Worm (Caenorhabditis elegans): Measurements from ENCODE around the gene npp-26.

DNA sequence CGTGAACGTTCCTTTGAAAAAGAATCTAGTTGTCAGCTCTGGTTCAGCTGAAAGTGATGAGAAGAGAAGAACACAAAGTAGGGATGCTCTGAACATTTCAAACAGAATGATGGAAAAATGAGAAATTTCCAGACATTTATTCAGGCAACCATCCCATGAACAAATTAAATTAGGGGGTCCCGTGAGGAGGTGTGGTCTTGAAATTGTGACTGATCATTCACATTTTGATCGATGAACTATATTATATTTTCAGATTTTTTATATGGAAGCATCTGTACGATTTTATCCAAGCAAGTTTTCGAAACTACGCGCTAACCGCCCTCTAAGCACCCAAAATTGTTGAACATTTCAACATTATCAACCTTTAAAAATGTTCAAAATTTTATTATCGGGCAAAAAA, 11.5 kb downstream of the npp-26 start, which contains the start of gene R11E3.19:
- TF ChIP-seq vab-7 (GFP tag; IDR thresholded peaks at IDR 0.05) (no peak), lsy-2 (tag; optimal IDR thresholded peaks at IDR 0.05) (no peak), nhr-237 (tag; optimal IDR thresholded peaks at IDR 0.05) (no peak), pqm-1 (tag; optimal IDR thresholded peaks at IDR 0.05) (no peak), egl-27 (tag; optimal IDR thresholded peaks at IDR 0.05) (no peak), unc-62 (GFP tag; optimal IDR thresholded peaks at IDR 0.05 in 1 of 2) (no peak), unc-62 (tag; optimal IDR thresholded peaks at IDR 0.05) (no peak), lin-13 (GFP tag; optimal IDR thresholded peaks at IDR 0.05) (no peak), dmd-6 (GFP tag; IDR thresholded peaks at IDR 0.05) (no peak), ztf-11 (tag; optimal IDR thresholded peaks at IDR 0.05) (no peak), R02D3.7 (tag; optimal IDR thresholded peaks at IDR 0.05) (no peak)
